Fruit fly (Drosophila melanogaster) whole organism, pupa: ENCODE results near the gene CG13127.

ENCODE experiments used
- CG13204 ChIP-seq: fragments of 200-800 bp; sonication (Bioruptor generic); optimal IDR thresholded peaks from 2 replicates; lab custom pipeline; 2018; ENCODE audit warnings: missing biosample characterization, mild to moderate bottlenecking, missing genetic modification characterization, moderate library complexity
- CG8159 ChIP-seq: fragments of 200-800 bp; sonication (Bioruptor generic); optimal IDR thresholded peaks from 3 replicates; lab custom pipeline; 2018; ENCODE audit warnings: missing biosample characterization, mild to moderate bottlenecking, missing genetic modification characterization, moderate library complexity
- CG8301 ChIP-seq: fragments of 200-800 bp; sonication (Bioruptor generic); optimal IDR thresholded peaks from 2 replicates; lab custom pipeline; 2018; ENCODE audit warnings: missing biosample characterization, mild to moderate bottlenecking, missing genetic modification characterization
- Ets98B ChIP-seq: fragments of 200-800 bp; sonication (Bioruptor generic); IDR thresholded peaks from 2 replicates; pipeline ENCODE4 v1.3.6; 2022; ENCODE audit warnings: missing biosample characterization, missing genetic modification characterization
- gl ChIP-seq: fragments of 200-800 bp; sonication (Bioruptor generic); optimal IDR thresholded peaks from 2 replicates; lab custom pipeline; 2018; ENCODE audit warnings: missing biosample characterization, mild to moderate bottlenecking, missing genetic modification characterization

DNA sequence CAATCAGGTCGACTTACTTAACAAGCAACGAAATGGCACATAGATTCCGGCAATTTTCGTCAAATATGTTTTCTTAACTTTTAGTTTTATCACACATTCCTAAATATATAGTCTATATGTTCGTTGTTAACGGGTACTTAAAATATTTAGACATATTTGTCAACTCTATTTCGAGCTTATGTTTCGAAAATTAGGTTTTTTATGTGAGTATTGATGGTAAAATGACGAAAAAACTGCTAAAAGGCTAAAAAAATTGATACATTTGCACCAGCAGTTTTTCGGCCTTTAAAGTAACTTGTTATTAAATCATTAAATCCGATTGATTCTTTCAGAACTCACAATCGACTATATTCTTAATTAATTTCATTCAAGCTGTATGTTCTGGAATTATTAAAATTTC, 9.1 kb upstream of the CG13127 start, which contains the start of gene CG13131:
- TF ChIP-seq CG8159 (tag; lab: Kevin White, UChicago), result no peak
- TF ChIP-seq gl (tag; lab: Kevin White, UChicago), result no peak
- no peak for TF ChIP-seq Ets98B (GFP tag; lab: Robert Waterston, UW)
- no peak for TF ChIP-seq CG13204 (GFP tag; lab: Kevin White, UChicago)
- no peak for TF ChIP-seq CG8301
